Fruit fly (Drosophila melanogaster) whole organism, wandering third instar larva: ENCODE measurements around the gene sala.

Experiments
- Abd-B ChIP-seq: fragments of >200 bp; optimal IDR thresholded peaks from 2 replicates; lab custom pipeline; 2017; ENCODE audit warnings: missing biosample characterization, missing genetic modification characterization
- CG32264 ChIP-seq: fragments of 200-800 bp; sonication (Bioruptor generic); optimal IDR thresholded peaks from 2 replicates; lab custom pipeline; 2016; ENCODE audit warnings: missing biosample characterization, missing genetic modification characterization
- CG9705 ChIP-seq: fragments of 200-800 bp; sonication (Bioruptor generic); optimal IDR thresholded peaks from 2 replicates; lab custom pipeline; 2018; ENCODE audit warnings: missing biosample characterization, mild to moderate bottlenecking, missing genetic modification characterization
- CrebA ChIP-seq: fragments of 200-800 bp; sonication (Bioruptor generic); optimal IDR thresholded peaks from 2 replicates; lab custom pipeline; 2016; ENCODE audit warnings: missing biosample characterization, mild to moderate bottlenecking, missing genetic modification characterization, borderline replicate concordance
- Dfd ChIP-seq: fragments of >200 bp; optimal IDR thresholded peaks from 2 replicates; lab custom pipeline; 2017; ENCODE audit warnings: missing biosample characterization, missing genetic modification characterization
- Dif ChIP-seq: fragments of 200-275, 200-300 bp; sonication (Bioruptor generic); optimal IDR thresholded peaks from 2 replicates; lab custom pipeline; 2018; ENCODE audit warnings: missing biosample characterization, missing genetic modification characterization; ENCODE audit not compliant: partially characterized antibody
- GATAd ChIP-seq: sonication (Bioruptor generic); optimal IDR thresholded peaks from 2 replicates; lab custom pipeline; 2016; ENCODE audit warnings: missing biosample characterization, missing genetic modification characterization
- HLH106 ChIP-seq: fragments of 200-800 bp; optimal IDR thresholded peaks from 3 replicates; lab custom pipeline; 2019; ENCODE audit warnings: missing biosample characterization, mild to moderate bottlenecking, missing genetic modification characterization, moderate library complexity
- Hnf4 ChIP-seq: fragments of 200-800 bp; sonication (Bioruptor generic); optimal IDR thresholded peaks from 2 replicates; lab custom pipeline; 2016; ENCODE audit warnings: missing biosample characterization, mild to moderate bottlenecking, missing genetic modification characterization
- Hr83 ChIP-seq: fragments of 200-300 bp; sonication (Bioruptor generic); optimal IDR thresholded peaks from 2 replicates; lab custom pipeline; 2016; ENCODE audit warnings: missing biosample characterization, mild to moderate bottlenecking, missing genetic modification characterization, moderate library complexity; ENCODE audit not compliant: poor library complexity, severe bottlenecking
- Jra ChIP-seq: sonication (Bioruptor generic); optimal IDR thresholded peaks from 2 replicates; lab custom pipeline; 2016; ENCODE audit warnings: missing biosample characterization, missing genetic modification characterization
- Myc ChIP-seq: fragments of >200 bp; optimal IDR thresholded peaks from 2 replicates; lab custom pipeline; 2017
- N ChIP-seq: fragments of >200 bp; optimal IDR thresholded peaks from 2 replicates; lab custom pipeline; 2018; ENCODE audit warnings: missing biosample characterization, missing external identifiers, missing genetic modification characterization
- OdsH ChIP-seq: fragments of 200-800 bp; sonication (Bioruptor generic); optimal IDR thresholded peaks from 2 replicates; lab custom pipeline; 2016; ENCODE audit warnings: missing biosample characterization, mild to moderate bottlenecking, missing genetic modification characterization
- Rel ChIP-seq, 2 experiments: fragments of 200-800 bp; sonication (Bioruptor generic) in 1 of 2; optimal IDR thresholded peaks; 2 replicates in 1 of 2; 3 replicates in 1 of 2; lab custom pipeline; 2016 to 2019; ENCODE audit warnings: mild to moderate bottlenecking in 2 of 2, missing biosample characterization in 2 of 2, missing genetic modification characterization in 2 of 2, moderate library complexity in 1 of 2
- Sp1 ChIP-seq: fragments of 200-800 bp; sonication (Bioruptor generic); optimal IDR thresholded peaks from 3 replicates; lab custom pipeline; 2019; ENCODE audit warnings: missing biosample characterization, mild to moderate bottlenecking, missing genetic modification characterization, moderate library complexity
- Vsx2 ChIP-seq: fragments of 200-300, 225-300 bp; sonication (Bioruptor generic); optimal IDR thresholded peaks from 2 replicates; lab custom pipeline; 2018; ENCODE audit warnings: missing biosample characterization, missing genetic modification characterization; ENCODE audit not compliant: partially characterized antibody
- br ChIP-seq: fragments of 200-800 bp; sonication (Bioruptor generic); optimal IDR thresholded peaks from 2 replicates; lab custom pipeline; 2016; ENCODE audit warnings: missing biosample characterization, missing genetic modification characterization
- brk ChIP-seq: fragments of 200-800 bp; sonication (Bioruptor generic); optimal IDR thresholded peaks from 2 replicates; lab custom pipeline; 2016; ENCODE audit warnings: missing biosample characterization, mild to moderate bottlenecking, missing genetic modification characterization
- dl ChIP-seq, 2 experiments: fragments of 175-275, 200-275 bp in 1 of 2; fragments of 200-275 bp in 1 of 2; sonication (Bioruptor generic); optimal IDR thresholded peaks; lab custom pipeline; 2018; ENCODE audit warnings: mild to moderate bottlenecking in 2 of 2, missing biosample characterization in 2 of 2, missing genetic modification characterization in 2 of 2, moderate library complexity in 2 of 2; ENCODE audit not compliant: partially characterized antibody in 2 of 2, insufficient read depth in 1 of 2
- dmrt93B ChIP-seq: fragments of 200-800 bp; sonication (Bioruptor generic); optimal IDR thresholded peaks from 2 replicates; lab custom pipeline; 2018; ENCODE audit warnings: missing biosample characterization, mild to moderate bottlenecking, missing genetic modification characterization
- dsf ChIP-seq: sonication (Bioruptor generic); optimal IDR thresholded peaks from 2 replicates; lab custom pipeline; 2016; ENCODE audit warnings: missing biosample characterization, missing genetic modification characterization, borderline replicate concordance
- ey ChIP-seq: fragments of 200-800 bp; sonication (Bioruptor generic); optimal IDR thresholded peaks from 2 replicates; lab custom pipeline; 2016; ENCODE audit warnings: missing biosample characterization, missing genetic modification characterization
- foxo ChIP-seq, 2 experiments: fragments of 200-800 bp; sonication (Bioruptor generic); optimal IDR thresholded peaks; 2 replicates in 1 of 2; 3 replicates in 1 of 2; lab custom pipeline; 2016 to 2017; ENCODE audit warnings: missing biosample characterization in 2 of 2, missing genetic modification characterization in 2 of 2
- fru ChIP-seq: fragments of 200-800 bp; sonication (Bioruptor generic); optimal IDR thresholded peaks from 3 replicates; lab custom pipeline; 2016; ENCODE audit warnings: missing biosample characterization, mild to moderate bottlenecking, missing genetic modification characterization
- h ChIP-seq: fragments of 200-800 bp; sonication (Bioruptor generic); optimal IDR thresholded peaks from 3 replicates; lab custom pipeline; 2016; ENCODE audit warnings: missing biosample characterization, mild to moderate bottlenecking, missing genetic modification characterization
- jim ChIP-seq: fragments of 175-275, 200-325 bp; sonication (Bioruptor generic); optimal IDR thresholded peaks from 2 replicates; lab custom pipeline; 2016; ENCODE audit warnings: missing biosample characterization, mild to moderate bottlenecking, missing genetic modification characterization
- pan ChIP-seq: fragments of >200 bp; optimal IDR thresholded peaks from 2 replicates; lab custom pipeline; 2017
- psq ChIP-seq: fragments of 200-800 bp; sonication (Bioruptor generic); optimal IDR thresholded peaks from 3 replicates; lab custom pipeline; 2017; ENCODE audit warnings: missing biosample characterization, mild to moderate bottlenecking, missing genetic modification characterization, moderate library complexity
- rgr ChIP-seq: fragments of 200-800 bp; sonication (Bioruptor generic); optimal IDR thresholded peaks from 3 replicates; lab custom pipeline; 2016; ENCODE audit warnings: missing biosample characterization, mild to moderate bottlenecking, missing genetic modification characterization
- sv ChIP-seq: fragments of 200-800 bp; sonication (Bioruptor generic); optimal IDR thresholded peaks from 3 replicates; lab custom pipeline; 2016; ENCODE audit warnings: missing biosample characterization, missing genetic modification characterization
- tai ChIP-seq: sonication (Bioruptor generic); optimal IDR thresholded peaks from 2 replicates; lab custom pipeline; 2016; ENCODE audit warnings: missing biosample characterization, missing genetic modification characterization
- usp ChIP-seq: fragments of >200 bp; optimal IDR thresholded peaks from 2 replicates; lab custom pipeline; 2017; ENCODE audit warnings: missing biosample characterization, missing genetic modification characterization
- woc ChIP-seq: sonication (Bioruptor generic); optimal IDR thresholded peaks from 2 replicates; lab custom pipeline; 2016; ENCODE audit warnings: missing biosample characterization, mild to moderate bottlenecking, missing genetic modification characterization

sala gene

dm6 chr2L:11484407-11484806, at the start of gene sala, which contains the start of gene CG43355:
TSS of gene sala (plus strand) at chr2L:11484707.
TSS of gene CG43355 (plus strand) at chr2L:11484707.
- TF ChIP-seq psq (GFP tag; lab: Kevin White, UChicago) = no peak
- TF ChIP-seq CG9705 (GFP tag; lab: Kevin White, UChicago) = no peak
- TF ChIP-seq rgr (GFP tag; lab: Kevin White, UChicago) = no peak
- no peak for TF ChIP-seq CG32264
- no peak for TF ChIP-seq Myc (lab: Kevin White, UChicago)
- TF ChIP-seq foxo (GFP tag; optimal IDR thresholded peaks at IDR 0.05; lab: Kevin White, UChicago) = no peak
- TF ChIP-seq Rel (GFP tag; optimal IDR thresholded peaks at IDR 0.05; lab: Kevin White, UChicago) = no peak
- TF ChIP-seq Rel (tag; optimal IDR thresholded peaks at IDR 0.05; lab: Kevin White, UChicago) = no peak
- no peak for TF ChIP-seq N (GFP tag; lab: Kevin White, UChicago)
- TF ChIP-seq HLH106 (tag; lab: Kevin White, UChicago) = no peak
- TF ChIP-seq Abd-B (GFP tag; lab: Kevin White, UChicago) = no peak
- TF ChIP-seq tai (GFP tag; lab: Kevin White, UChicago) = no peak
- no peak for TF ChIP-seq dmrt93B
- TF ChIP-seq sv = no peak
- TF ChIP-seq dl (GFP tag; optimal IDR thresholded peaks at IDR 0.05; lab: Kevin White, UChicago; ENCODE audit: insufficient read depth in 1 of 2, partially characterized antibody in 2 of 2) = no peak
- no peak for TF ChIP-seq ey (GFP tag; lab: Kevin White, UChicago)
- no peak for TF ChIP-seq Hr83
- TF ChIP-seq CrebA = no peak

dm6 chr2L:11436548-11436947, 48.0 kb upstream of the sala start:
- peak; percentile 96 for TF ChIP-seq Dfd (GFP tag; lab: Kevin White, UChicago)
- no peak for TF ChIP-seq dsf (GFP tag; lab: Kevin White, UChicago)
- TF ChIP-seq, all 38 proteins: peak for 1

- TF ChIP-seq Hr83 (peak; percentile 32), CrebA (no peak), N (GFP tag; lab: Kevin White, UChicago) (peak; percentile 40), Rel (GFP tag; optimal IDR thresholded peaks at IDR 0.05; lab: Kevin White, UChicago) (no peak), Rel (tag; optimal IDR thresholded peaks at IDR 0.05; lab: Kevin White, UChicago) (peak; percentile 76), psq (GFP tag; lab: Kevin White, UChicago) (peak; percentile 30), woc (no peak), Dif (GFP tag; lab: Kevin White, UChicago) (peak; percentile 44), dl (GFP tag; optimal IDR thresholded peaks at IDR 0.05; lab: Kevin White, UChicago; ENCODE audit: insufficient read depth in 1 of 2, partially characterized antibody in 2 of 2) (peak; percentile 5 to 24), fru (GFP tag; lab: Kevin White, UChicago) (peak; percentile 11), jim (no peak)
- TF ChIP-seq, all 38 proteins: peak for 7
Measured at dm6 chr2L:11445479-11446379, 38.8 kb upstream of the sala start, which contains the start of gene salm. TSS of gene salm (minus strand) at chr2L:11445614.

- TF ChIP-seq foxo (GFP tag; optimal IDR thresholded peaks at IDR 0.05; lab: Kevin White, UChicago) (no peak), Dfd (GFP tag; lab: Kevin White, UChicago) (no peak), pan (no peak), CG9705 (GFP tag; lab: Kevin White, UChicago) (no peak), Sp1 (GFP tag; lab: Kevin White, UChicago) (no peak), dmrt93B (no peak), Jra (no peak), Vsx2 (GFP tag; lab: Kevin White, UChicago) (peak; percentile 31), fru (GFP tag; lab: Kevin White, UChicago) (no peak), GATAd (GFP tag; lab: Kevin White, UChicago) (no peak), usp (GFP tag; lab: Kevin White, UChicago) (no peak), dsf (GFP tag; lab: Kevin White, UChicago) (no peak), Hnf4 (GFP tag; lab: Kevin White, UChicago) (no peak), psq (GFP tag; lab: Kevin White, UChicago) (peak; percentile 23), h (GFP tag; lab: Kevin White, UChicago) (no peak), Myc (lab: Kevin White, UChicago) (peak; percentile 4), tai (GFP tag; lab: Kevin White, UChicago) (no peak), brk (GFP tag; lab: Kevin White, UChicago) (peak; percentile 33), ey (GFP tag; lab: Kevin White, UChicago) (no peak), Abd-B (GFP tag; lab: Kevin White, UChicago) (no peak), OdsH (no peak), br (GFP tag; lab: Kevin White, UChicago) (no peak), sv (no peak), N (GFP tag; lab: Kevin White, UChicago) (no peak), Dif (GFP tag; lab: Kevin White, UChicago) (peak; percentile 59), Rel (GFP tag; optimal IDR thresholded peaks at IDR 0.05; lab: Kevin White, UChicago) (no peak), Rel (tag; optimal IDR thresholded peaks at IDR 0.05; lab: Kevin White, UChicago) (peak; percentile 49), jim (no peak), woc (no peak), dl (GFP tag; optimal IDR thresholded peaks at IDR 0.05; lab: Kevin White, UChicago; ENCODE audit: insufficient read depth in 1 of 2, partially characterized antibody in 2 of 2) (peak; percentile 30 to 64)
Measured at dm6 chr2L:11447641-11448040, 36.9 kb upstream of the sala start.
